Worm (Caenorhabditis elegans): ENCODE results near the gene spe-26.

The spe-26 gene

ce11 chrIV:10373772-10374288 is 17.9 kb downstream of the spe-26 start, which contains the start of gene mpz-5 (continued):
- no peak for TF ChIP-seq hlh-13 (GFP tag; optimal IDR thresholded peaks at IDR 0.05)
- no peak for TF ChIP-seq gmeb-2 (tag; optimal IDR thresholded peaks at IDR 0.05)
- no peak for TF ChIP-seq pqm-1 (tag; optimal IDR thresholded peaks at IDR 0.05)
- peak; percentile 34 for TF ChIP-seq elt-2 (tag; optimal IDR thresholded peaks at IDR 0.05)
- TF ChIP-seq mec-3 (tag; optimal IDR thresholded peaks at IDR 0.05; ENCODE audit: borderline replicate concordance), result no peak
- TF ChIP-seq hlh-15 (tag; optimal IDR thresholded peaks at IDR 0.05), result no peak
- no peak for TF ChIP-seq pha-4 (tag; optimal IDR thresholded peaks at IDR 0.05)
- TF ChIP-seq dmd-4 (tag; optimal IDR thresholded peaks at IDR 0.05; ENCODE audit: borderline replicate concordance), result no peak
- TF ChIP-seq pax-1 (tag; optimal IDR thresholded peaks at IDR 0.05), result no peak
- TF ChIP-seq ttx-3 (tag; optimal IDR thresholded peaks at IDR 0.05), result no peak
- no peak for TF ChIP-seq pat-9 (tag; optimal IDR thresholded peaks at IDR 0.05)
- no peak for TF ChIP-seq hlh-8 (tag; optimal IDR thresholded peaks at IDR 0.05)
- TF ChIP-seq eyg-1 (tag; optimal IDR thresholded peaks at IDR 0.05), result no peak
- TF ChIP-seq ceh-30 (tag; optimal IDR thresholded peaks at IDR 0.05), result no peak
- no peak for TF ChIP-seq K09A11.1 (tag; optimal IDR thresholded peaks at IDR 0.05; ENCODE audit: insufficient read depth)
- TF ChIP-seq tbx-7 (tag; optimal IDR thresholded peaks at IDR 0.05), result no peak
- TF ChIP-seq ceh-19 (GFP tag; optimal IDR thresholded peaks at IDR 0.05), result no peak
- TF ChIP-seq che-1 (tag; optimal IDR thresholded peaks at IDR 0.05), result no peak
- peak; percentile 19 for TF ChIP-seq unc-86 (tag; optimal IDR thresholded peaks at IDR 0.05)
- TF ChIP-seq zip-5 (tag; optimal IDR thresholded peaks at IDR 0.05), result no peak
- TF ChIP-seq fax-1 (tag; optimal IDR thresholded peaks at IDR 0.05), result peak; percentile 38
- TF ChIP-seq ceh-48 (tag; optimal IDR thresholded peaks at IDR 0.05), result no peak
- TF ChIP-seq nhr-11 (tag; optimal IDR thresholded peaks at IDR 0.05), result no peak
- no peak for TF ChIP-seq ceh-22 (tag; optimal IDR thresholded peaks at IDR 0.05)
- no peak for TF ChIP-seq lim-6 (tag; optimal IDR thresholded peaks at IDR 0.05)
- no peak for TF ChIP-seq hlh-30 (tag; optimal IDR thresholded peaks at IDR 0.05; ENCODE audit: insufficient read depth)
- TF ChIP-seq ets-4 (tag; optimal IDR thresholded peaks at IDR 0.05), result no peak
- no peak for TF ChIP-seq ceh-14 (tag; optimal IDR thresholded peaks at IDR 0.05)
- TF ChIP-seq npax-4 (tag; optimal IDR thresholded peaks at IDR 0.05), result no peak
- no peak for TF ChIP-seq ceh-9 (tag; optimal IDR thresholded peaks at IDR 0.05)
- no peak for TF ChIP-seq unc-55 (GFP tag; optimal IDR thresholded peaks at IDR 0.05)
- no peak for TF ChIP-seq ref-2 (tag; optimal IDR thresholded peaks at IDR 0.05)
- TF ChIP-seq hlh-6 (tag; optimal IDR thresholded peaks at IDR 0.05), result no peak
- TF ChIP-seq ceh-18 (tag; optimal IDR thresholded peaks at IDR 0.05), result no peak
- TF ChIP-seq ztf-16 (tag; optimal IDR thresholded peaks at IDR 0.05), result peak; percentile 7
- no peak for TF ChIP-seq sox-2 (GFP tag; IDR thresholded peaks at IDR 0.05)
- TF ChIP-seq K02D7.2 (tag; optimal IDR thresholded peaks at IDR 0.05), result no peak
- TF ChIP-seq unc-42 (tag; optimal IDR thresholded peaks at IDR 0.05), result no peak

- no peak for TF ChIP-seq npax-4 (tag; optimal IDR thresholded peaks at IDR 0.05)
- no peak for TF ChIP-seq pha-4 (tag; optimal IDR thresholded peaks at IDR 0.05)
- TF ChIP-seq eyg-1 (tag; optimal IDR thresholded peaks at IDR 0.05), result no peak
- no peak for TF ChIP-seq ceh-22 (tag; optimal IDR thresholded peaks at IDR 0.05)
- no peak for TF ChIP-seq ceh-9 (tag; optimal IDR thresholded peaks at IDR 0.05)
- no peak for TF ChIP-seq ets-4 (tag; optimal IDR thresholded peaks at IDR 0.05)
- TF ChIP-seq sox-4 (tag; optimal IDR thresholded peaks at IDR 0.05), result no peak
- TF ChIP-seq elt-2 (tag; optimal IDR thresholded peaks at IDR 0.05), result no peak
- TF ChIP-seq T23F11.4 (GFP tag; optimal IDR thresholded peaks at IDR 0.05), result no peak
- no peak for TF ChIP-seq nhr-11 (tag; optimal IDR thresholded peaks at IDR 0.05)
- TF ChIP-seq lim-6 (tag; optimal IDR thresholded peaks at IDR 0.05), result no peak
- TF ChIP-seq ceh-6 (GFP tag; optimal IDR thresholded peaks at IDR 0.05), result no peak
- TF ChIP-seq nhr-232 (tag; optimal IDR thresholded peaks at IDR 0.05), result no peak
- TF ChIP-seq hlh-8 (tag; optimal IDR thresholded peaks at IDR 0.05), result no peak
- no peak for TF ChIP-seq elt-4 (tag; optimal IDR thresholded peaks at IDR 0.05)
- TF ChIP-seq rnt-1 (tag; optimal IDR thresholded peaks at IDR 0.05), result no peak
- TF ChIP-seq ceh-45 (GFP tag; IDR thresholded peaks at IDR 0.05), result no peak
- TF ChIP-seq ceh-31 (tag; optimal IDR thresholded peaks at IDR 0.05), result no peak
- no peak for TF ChIP-seq fax-1 (tag; optimal IDR thresholded peaks at IDR 0.05)
- no peak for TF ChIP-seq tbx-7 (tag; optimal IDR thresholded peaks at IDR 0.05)
Observed at ce11 chrIV:10368326-10368725, 23.4 kb downstream of the spe-26 start, which contains the start of gene iars-1. TSS of gene iars-1 (plus strand) at chrIV:10368601.

Measured in whole organism, late embryonic.